Worm (Caenorhabditis elegans) whole organism, early embryonic: ENCODE results near the gene ZK637.14.

ENCODE experiments used
- ama-1 ChIP-seq: fragments of 150-350 bp; optimal IDR thresholded peaks from 2 replicates; lab custom pipeline; 2014
- ets-7 ChIP-seq: sonication (generic microtip); optimal IDR thresholded peaks from 2 replicates; lab custom pipeline; 2016; ENCODE audit warnings: missing genotype, missing genetic modification characterization, missing compliant biosample characterization
- flt-1 ChIP-seq: fragments of 200-800 bp; sonication (Bioruptor generic); IDR thresholded peaks from 2 replicates; pipeline ENCODE4 v1.3.6; 2022; ENCODE audit warnings: missing genetic modification characterization, missing compliant biosample characterization
- hmbx-1 ChIP-seq: sonication (generic microtip); optimal IDR thresholded peaks from 2 replicates; lab custom pipeline; 2016; ENCODE audit warnings: mild to moderate bottlenecking, missing genetic modification characterization, missing compliant biosample characterization
- hmg-4 ChIP-seq: fragments of 200-800 bp; sonication (Bioruptor generic); optimal IDR thresholded peaks from 2 replicates; lab custom pipeline; 2018; ENCODE audit warnings: mild to moderate bottlenecking, missing genetic modification characterization, missing compliant biosample characterization
- hnd-1 ChIP-seq: sonication (generic microtip); optimal IDR thresholded peaks from 2 replicates; lab custom pipeline; 2016; ENCODE audit warnings: missing genetic modification characterization, missing compliant biosample characterization
- pes-1 ChIP-seq: fragments of 200-800 bp; sonication (Bioruptor generic); IDR thresholded peaks from 2 replicates; pipeline ENCODE4 v1.3.6; 2022; ENCODE audit warnings: missing genetic modification reagents, missing genetic modification characterization, missing compliant biosample characterization

ce11 chrIII:8933696-8934095 is 44.7 kb upstream of the ZK637.14 start:
- TF ChIP-seq flt-1 (GFP tag; lab: Robert Waterston, UW) = no peak
- no peak for TF ChIP-seq hmg-4
- no peak for TF ChIP-seq hnd-1
- TF ChIP-seq hmbx-1 = no peak
- no peak for TF ChIP-seq ets-7 (tag; lab: Kevin White, UChicago)
- no peak for TF ChIP-seq ama-1
- TF ChIP-seq pes-1 = no peak
